Worm (Caenorhabditis elegans) whole organism, L3 larva: ENCODE measurements around the gene nuo-5.

Experiments
- elt-3 ChIP-seq, 3 experiments: fragments of 150-350 bp in 1 of 3; sonication (generic microtip) in 2 of 3; optimal IDR thresholded peaks; 2 replicates in 2 of 3; 4 replicates in 1 of 3; lab custom pipeline; 2014 to 2017; ENCODE audit warnings: missing biosample characterization in 3 of 3, missing genetic modification characterization in 3 of 3
- lin-15B ChIP-seq: fragments of 150-350 bp; optimal IDR thresholded peaks from 2 replicates; lab custom pipeline; 2014; ENCODE audit warnings: missing biosample characterization, missing genetic modification characterization
- mdl-1 ChIP-seq: fragments of 150-350 bp; optimal IDR thresholded peaks from 2 replicates; lab custom pipeline; 2014; ENCODE audit warnings: missing biosample characterization, missing genetic modification characterization
- nhr-67 ChIP-seq: fragments of 150-350 bp; optimal IDR thresholded peaks from 2 replicates; lab custom pipeline; 2014; ENCODE audit warnings: missing biosample characterization, missing genetic modification characterization
- pha-4 ChIP-seq: fragments of 150-350 bp; optimal IDR thresholded peaks from 2 replicates; lab custom pipeline; 2014; ENCODE audit warnings: missing biosample characterization, missing genetic modification reagents, missing genetic modification characterization
- skn-1 ChIP-seq: fragments of 150-350 bp; optimal IDR thresholded peaks from 2 replicates; lab custom pipeline; 2014; ENCODE audit warnings: missing biosample characterization, missing genetic modification characterization
- ztf-11 ChIP-seq: fragments of 150-350 bp; optimal IDR thresholded peaks from 2 replicates; lab custom pipeline; 2014; ENCODE audit warnings: missing biosample characterization, missing genetic modification characterization
- ztf-4 ChIP-seq: fragments of 150-350 bp; optimal IDR thresholded peaks from 2 replicates; lab custom pipeline; 2014; ENCODE audit warnings: missing biosample characterization, missing genetic modification characterization

DNA sequence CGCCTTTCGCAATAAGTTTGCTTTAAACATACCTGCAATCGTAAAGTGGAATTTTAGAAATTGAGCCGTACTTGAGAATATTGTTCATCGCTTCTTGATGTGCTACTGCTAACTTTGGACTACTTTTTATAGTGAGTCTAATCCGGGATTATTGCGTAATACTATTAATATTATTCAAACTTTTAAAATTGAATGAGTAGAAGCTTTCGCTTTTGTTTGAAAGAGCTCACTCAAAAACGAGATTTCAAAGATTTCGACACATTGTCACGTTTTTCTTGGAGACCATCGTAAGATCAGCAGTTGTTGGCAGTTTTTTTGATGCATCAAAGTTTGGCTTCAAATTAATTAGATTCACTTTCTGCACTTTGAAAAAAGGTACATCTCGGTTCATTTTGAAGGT is 14.8 kb downstream of the nuo-5 start, which contains the start of gene srt-28:
- TF ChIP-seq elt-3 (tag; optimal IDR thresholded peaks at IDR 0.05; lab: Kevin White, UChicago) (no peak), mdl-1 (tag; lab: Kevin White, UChicago) (no peak), nhr-67 (no peak), skn-1 (tag; lab: Kevin White, UChicago) (no peak), lin-15B (tag; lab: Kevin White, UChicago) (no peak), pha-4 (tag; lab: Kevin White, UChicago) (no peak), ztf-4 (tag; lab: Kevin White, UChicago) (no peak), ztf-11 (tag; lab: Kevin White, UChicago) (no peak)
